Fruit fly (Drosophila melanogaster): Measurements from ENCODE around the gene CG31523.

CG31523 gene

dm6 chr3R:4470695-4471046 lies 8.3 kb downstream of the CG31523 start:
- TF ChIP-seq usp (GFP tag; optimal IDR thresholded peaks at IDR 0.05) (no peak), Dll (optimal IDR thresholded peaks at IDR 0.05) (no peak), CG8478 (optimal IDR thresholded peaks at IDR 0.05) (no peak), pan (optimal IDR thresholded peaks at IDR 0.05) (no peak), EcR (GFP tag; optimal IDR thresholded peaks at IDR 0.05) (no peak), psq (optimal IDR thresholded peaks at IDR 0.05) (no peak)

dm6 chr3R:4468926-4469325 lies 10.1 kb downstream of the CG31523 start:
- TF ChIP-seq EcR (GFP tag; optimal IDR thresholded peaks at IDR 0.05): no peak
- TF ChIP-seq pan (optimal IDR thresholded peaks at IDR 0.05): no peak
- TF ChIP-seq psq (optimal IDR thresholded peaks at IDR 0.05): no peak
- TF ChIP-seq CG8478 (optimal IDR thresholded peaks at IDR 0.05): no peak

dm6 chr3R:4466894-4467293 lies 12.1 kb downstream of the CG31523 start:
- TF ChIP-seq pan (optimal IDR thresholded peaks at IDR 0.05) (no peak), Dll (optimal IDR thresholded peaks at IDR 0.05) (no peak), CG8478 (optimal IDR thresholded peaks at IDR 0.05) (no peak), usp (GFP tag; optimal IDR thresholded peaks at IDR 0.05) (no peak), EcR (GFP tag; optimal IDR thresholded peaks at IDR 0.05) (no peak), psq (optimal IDR thresholded peaks at IDR 0.05) (no peak)

dm6 chr3R:4462783-4463182 lies 16.2 kb downstream of the CG31523 start, which contains the start of gene CG31522:
Gene CG31522 (minus strand): TSS chr3R:4462883.
- TF ChIP-seq Dll (optimal IDR thresholded peaks at IDR 0.05): no peak
- no peak for TF ChIP-seq psq (optimal IDR thresholded peaks at IDR 0.05)
- no peak for TF ChIP-seq EcR (GFP tag; optimal IDR thresholded peaks at IDR 0.05)
- TF ChIP-seq CG8478 (optimal IDR thresholded peaks at IDR 0.05): no peak
- TF ChIP-seq pan (optimal IDR thresholded peaks at IDR 0.05): no peak
- TF ChIP-seq usp (GFP tag; optimal IDR thresholded peaks at IDR 0.05): no peak

dm6 chr3R:4458272-4458671 lies 20.7 kb downstream of the CG31523 start:
- TF ChIP-seq CG8478 (optimal IDR thresholded peaks at IDR 0.05): no peak
- TF ChIP-seq pan (optimal IDR thresholded peaks at IDR 0.05): no peak
- TF ChIP-seq psq (optimal IDR thresholded peaks at IDR 0.05): no peak
- TF ChIP-seq EcR (GFP tag; optimal IDR thresholded peaks at IDR 0.05): no peak

- TF ChIP-seq usp (GFP tag; optimal IDR thresholded peaks at IDR 0.05) (no peak), EcR (GFP tag; optimal IDR thresholded peaks at IDR 0.05) (no peak), Dll (optimal IDR thresholded peaks at IDR 0.05) (no peak), CG8478 (optimal IDR thresholded peaks at IDR 0.05) (no peak), pan (optimal IDR thresholded peaks at IDR 0.05) (no peak)
Observed at dm6 chr3R:4457625-4458024, 21.4 kb downstream of the CG31523 start.

- TF ChIP-seq usp (GFP tag; optimal IDR thresholded peaks at IDR 0.05) (no peak), Dll (optimal IDR thresholded peaks at IDR 0.05) (peak; percentile 93)
Observed at dm6 chr3R:4453213-4453956, 25.6 kb downstream of the CG31523 start.

- TF ChIP-seq Dll (optimal IDR thresholded peaks at IDR 0.05) (peak; percentile 76), EcR (GFP tag; optimal IDR thresholded peaks at IDR 0.05) (no peak)
Observed at dm6 chr3R:4452345-4453044, 26.5 kb downstream of the CG31523 start.

- TF ChIP-seq psq (optimal IDR thresholded peaks at IDR 0.05): no peak
Observed at dm6 chr3R:4450721-4451120, 28.3 kb downstream of the CG31523 start.

- TF ChIP-seq Dll (optimal IDR thresholded peaks at IDR 0.05) (no peak), EcR (GFP tag; optimal IDR thresholded peaks at IDR 0.05) (no peak), psq (optimal IDR thresholded peaks at IDR 0.05) (no peak), pan (optimal IDR thresholded peaks at IDR 0.05) (no peak), usp (GFP tag; optimal IDR thresholded peaks at IDR 0.05) (no peak), CG8478 (optimal IDR thresholded peaks at IDR 0.05) (no peak)
Observed at dm6 chr3R:4449256-4449655, 29.8 kb downstream of the CG31523 start.

dm6 chr3R:4446455-4447224 lies 32.4 kb downstream of the CG31523 start:
- TF ChIP-seq usp (GFP tag; optimal IDR thresholded peaks at IDR 0.05): no peak
- TF ChIP-seq Dll (optimal IDR thresholded peaks at IDR 0.05): no peak
- TF ChIP-seq pan (optimal IDR thresholded peaks at IDR 0.05): no peak
- no peak for TF ChIP-seq psq (optimal IDR thresholded peaks at IDR 0.05)
- no peak for TF ChIP-seq EcR (GFP tag; optimal IDR thresholded peaks at IDR 0.05)
- TF ChIP-seq CG8478 (optimal IDR thresholded peaks at IDR 0.05): no peak

- TF ChIP-seq pan (optimal IDR thresholded peaks at IDR 0.05) (no peak), psq (optimal IDR thresholded peaks at IDR 0.05) (no peak), usp (GFP tag; optimal IDR thresholded peaks at IDR 0.05) (no peak), Dll (optimal IDR thresholded peaks at IDR 0.05) (no peak), EcR (GFP tag; optimal IDR thresholded peaks at IDR 0.05) (no peak)
Observed at dm6 chr3R:4445083-4445482, 33.9 kb downstream of the CG31523 start.

- TF ChIP-seq CG8478 (optimal IDR thresholded peaks at IDR 0.05) (no peak), pan (optimal IDR thresholded peaks at IDR 0.05) (no peak), Dll (optimal IDR thresholded peaks at IDR 0.05) (no peak), EcR (GFP tag; optimal IDR thresholded peaks at IDR 0.05) (no peak)
Observed at dm6 chr3R:4437817-4438216, 41.2 kb downstream of the CG31523 start.

Measured in whole organism.